Fruit fly (Drosophila melanogaster) whole organism, embryonic: Measurements from ENCODE around the gene CG14221.

Source experiments
- BEAF-32 ChIP-seq: fragments of 200-800 bp; sonication (Bioruptor generic); optimal IDR thresholded peaks from 3 replicates; lab custom pipeline; 2017; ENCODE audit warnings: missing biosample characterization, missing genetic modification characterization, mild to moderate bottlenecking, moderate library complexity, missing genetic modification reagents
- Bdp1 ChIP-seq: fragments of 200-800 bp; sonication (Bioruptor generic); optimal IDR thresholded peaks from 3 replicates; lab custom pipeline; 2016; ENCODE audit warnings: missing biosample characterization, missing genetic modification characterization
- CG10462 ChIP-seq: fragments of 200-800 bp; sonication (Bioruptor generic); optimal IDR thresholded peaks from 2 replicates; lab custom pipeline; 2016; ENCODE audit warnings: missing biosample characterization, missing genetic modification characterization
- CG12071 ChIP-seq: fragments of 200-800 bp; sonication (Bioruptor generic); optimal IDR thresholded peaks from 3 replicates; lab custom pipeline; 2018; ENCODE audit warnings: missing biosample characterization, mild to moderate bottlenecking, missing genetic modification characterization
- CG12104 ChIP-seq: fragments of 200-800 bp; sonication (Bioruptor generic); optimal IDR thresholded peaks from 3 replicates; lab custom pipeline; 2016; ENCODE audit warnings: missing biosample characterization, missing genetic modification characterization
- CG12155 ChIP-seq: fragments of 200-800 bp; sonication (Bioruptor generic); optimal IDR thresholded peaks from 3 replicates; lab custom pipeline; 2016; ENCODE audit warnings: missing biosample characterization, missing genetic modification characterization
- CG13775 ChIP-seq: fragments of 200-800 bp; sonication (Bioruptor generic); optimal IDR thresholded peaks from 3 replicates; lab custom pipeline; 2017; ENCODE audit warnings: missing biosample characterization, mild to moderate bottlenecking, missing genetic modification characterization
- CG15011 ChIP-seq: fragments of 200-800 bp; sonication (Bioruptor generic); optimal IDR thresholded peaks from 3 replicates; lab custom pipeline; 2018; ENCODE audit warnings: missing biosample characterization, mild to moderate bottlenecking, missing genetic modification characterization
- CG15696 ChIP-seq: fragments of 200-800 bp; sonication (Bioruptor generic); optimal IDR thresholded peaks from 2 replicates; lab custom pipeline; 2019; ENCODE audit warnings: missing biosample characterization, mild to moderate bottlenecking, missing genetic modification characterization, moderate library complexity
- CG16779 ChIP-seq: fragments of 200-800 bp; sonication (Bioruptor generic); IDR thresholded peaks from 2 replicates; pipeline ENCODE4 v1.3.6; 2022; ENCODE audit warnings: missing biosample characterization, missing genetic modification characterization
- CG17612 ChIP-seq: fragments of 200-800 bp; sonication (Bioruptor generic); IDR thresholded peaks from 2 replicates; pipeline ENCODE4 v1.3.6; 2022; ENCODE audit warnings: missing biosample characterization, missing genetic modification characterization
- CG18262 ChIP-seq: fragments of 200-800 bp; optimal IDR thresholded peaks from 3 replicates; lab custom pipeline; 2019; ENCODE audit warnings: missing biosample characterization, mild to moderate bottlenecking, missing genetic modification characterization, moderate library complexity
- CG1832 ChIP-seq: fragments of 200-800 bp; sonication (Bioruptor generic); optimal IDR thresholded peaks from 2 replicates; lab custom pipeline; 2017; ENCODE audit warnings: missing biosample characterization, mild to moderate bottlenecking, missing genetic modification characterization, inconsistent platforms
- CG4854 ChIP-seq: fragments of 200-800 bp; sonication (Bioruptor generic); optimal IDR thresholded peaks from 2 replicates; lab custom pipeline; 2016; ENCODE audit warnings: missing biosample characterization, missing genetic modification characterization, inconsistent platforms
- CG5245 ChIP-seq: fragments of 200-800 bp; sonication (Bioruptor generic); optimal IDR thresholded peaks from 3 replicates; lab custom pipeline; 2016; ENCODE audit warnings: missing biosample characterization, missing genetic modification characterization
- CG6254 ChIP-seq: fragments of 200-800 bp; sonication (Bioruptor generic); optimal IDR thresholded peaks from 3 replicates; lab custom pipeline; 2017; ENCODE audit warnings: mild to moderate bottlenecking, missing biosample characterization, missing genetic modification reagents, missing genetic modification characterization
- CG6813 ChIP-seq: fragments of 200-800 bp; sonication (Bioruptor generic); optimal IDR thresholded peaks from 2 replicates; lab custom pipeline; 2017; ENCODE audit warnings: missing biosample characterization, missing genetic modification characterization, mild to moderate bottlenecking, moderate library complexity, missing genetic modification reagents
- CG7963 ChIP-seq: fragments of 200-800 bp; sonication (Bioruptor generic); IDR thresholded peaks from 3 replicates; pipeline ENCODE4 v1.3.6; 2022; ENCODE audit warnings: missing biosample characterization, missing genetic modification characterization; ENCODE audit not compliant: partially characterized antibody
- CG7987 ChIP-seq: fragments of 200-800 bp; sonication (Bioruptor generic); optimal IDR thresholded peaks from 2 replicates; lab custom pipeline; 2018; ENCODE audit warnings: missing biosample characterization, mild to moderate bottlenecking, missing genetic modification characterization, moderate library complexity
- CG8924 ChIP-seq: fragments of 200-800 bp; optimal IDR thresholded peaks from 3 replicates; lab custom pipeline; 2019; ENCODE audit warnings: missing biosample characterization, mild to moderate bottlenecking, missing genetic modification characterization, moderate library complexity
- CkIIα-i1 ChIP-seq: fragments of 200-800 bp; sonication (Bioruptor generic); IDR thresholded peaks from 2 replicates; pipeline ENCODE4 v1.3.6; 2022; ENCODE audit warnings: missing biosample characterization, missing genetic modification characterization
- Deaf1 ChIP-seq: fragments of 200-800 bp; optimal IDR thresholded peaks from 3 replicates; lab custom pipeline; 2019; ENCODE audit warnings: missing biosample characterization, mild to moderate bottlenecking, missing genetic modification characterization, moderate library complexity
- Fer1 ChIP-seq: fragments of 200-800 bp; sonication (Bioruptor generic); optimal IDR thresholded peaks from 2 replicates; lab custom pipeline; 2017; ENCODE audit warnings: missing biosample characterization, mild to moderate bottlenecking, missing genetic modification characterization
- HLH3B ChIP-seq: fragments of 200-800 bp; sonication (Bioruptor generic); IDR thresholded peaks from 2 replicates; pipeline ENCODE4 v1.3.6; 2022; ENCODE audit warnings: missing biosample characterization, missing genetic modification characterization
- Jarid2 ChIP-seq: fragments of 200-800 bp; sonication (Bioruptor generic); optimal IDR thresholded peaks from 3 replicates; lab custom pipeline; 2017; ENCODE audit warnings: mild to moderate bottlenecking, missing biosample characterization, missing genetic modification reagents, missing genetic modification characterization
- Max ChIP-seq: fragments of 200-800 bp; sonication (Bioruptor generic); optimal IDR thresholded peaks from 2 replicates; lab custom pipeline; 2016; ENCODE audit warnings: missing biosample characterization, mild to moderate bottlenecking, missing genetic modification characterization
- Meics ChIP-seq: fragments of 200-800 bp; sonication (Bioruptor generic); optimal IDR thresholded peaks from 2 replicates; lab custom pipeline; 2017; ENCODE audit warnings: missing biosample characterization, mild to moderate bottlenecking, missing genetic modification characterization
- NFAT ChIP-seq: fragments of 200-800 bp; sonication (Bioruptor generic); IDR thresholded peaks from 2 replicates; pipeline ENCODE4 v1.3.6; 2022; ENCODE audit warnings: missing biosample characterization, missing genetic modification characterization
- Opbp ChIP-seq: fragments of 200-800 bp; sonication (Bioruptor generic); IDR thresholded peaks from 3 replicates; pipeline ENCODE4 v1.3.6; 2022; ENCODE audit warnings: missing biosample characterization, missing genetic modification characterization; ENCODE audit not compliant: partially characterized antibody
- Pdp1 ChIP-seq, 2 experiments: fragments of 200-800 bp; sonication (Bioruptor generic); optimal IDR thresholded peaks; 3 replicates each; lab custom pipeline; 2016; ENCODE audit warnings: missing biosample characterization in 2 of 2, missing genetic modification characterization in 2 of 2, mild to moderate bottlenecking in 1 of 2, moderate library complexity in 1 of 2
- Scr ChIP-seq: fragments of 200-800 bp; sonication (Bioruptor generic); IDR thresholded peaks from 2 replicates; pipeline ENCODE4 v1.3.6; 2022; ENCODE audit warnings: missing biosample characterization, missing genetic modification characterization; ENCODE audit not compliant: partially characterized antibody
- Sry-β ChIP-seq: fragments of 200-800 bp; sonication (Bioruptor generic); optimal IDR thresholded peaks from 2 replicates; lab custom pipeline; 2018; ENCODE audit warnings: missing biosample characterization, mild to moderate bottlenecking, missing genetic modification characterization, moderate library complexity
- Vsx1 ChIP-seq: fragments of 200-800 bp; sonication (Bioruptor generic); optimal IDR thresholded peaks from 2 replicates; lab custom pipeline; 2017; ENCODE audit warnings: missing biosample characterization, mild to moderate bottlenecking, missing genetic modification characterization, missing genetic modification reagents
- bowl ChIP-seq: fragments of 200-800 bp; sonication (Bioruptor generic); IDR thresholded peaks from 2 replicates; pipeline ENCODE4 v1.3.6; 2022; ENCODE audit warnings: missing biosample characterization, missing genetic modification characterization
- cad ChIP-seq: fragments of >200 bp; optimal IDR thresholded peaks from 2 replicates; lab custom pipeline; 2017; ENCODE audit warnings: missing biosample characterization, missing genetic modification characterization
- chm ChIP-seq: fragments of 200-800 bp; sonication (Bioruptor generic); IDR thresholded peaks from 2 replicates; pipeline ENCODE4 v1.3.6; 2022; ENCODE audit warnings: missing biosample characterization, missing genetic modification characterization
- chn ChIP-seq: fragments of 200-800 bp; sonication (Bioruptor generic); optimal IDR thresholded peaks from 2 replicates; lab custom pipeline; 2016; ENCODE audit warnings: missing biosample characterization, missing genetic modification characterization
- ci ChIP-seq: fragments of 200-800 bp; sonication (Bioruptor generic); IDR thresholded peaks from 3 replicates; pipeline ENCODE4 v1.3.6; 2022; ENCODE audit warnings: missing biosample characterization, missing genetic modification characterization
- corto ChIP-seq: fragments of 200-800 bp; sonication (Bioruptor generic); optimal IDR thresholded peaks from 2 replicates; lab custom pipeline; 2016; ENCODE audit warnings: missing biosample characterization, mild to moderate bottlenecking, missing genetic modification characterization, moderate library complexity
- dysf ChIP-seq: fragments of 200-800 bp; sonication (Bioruptor generic); IDR thresholded peaks from 3 replicates; pipeline ENCODE4 v1.3.6; 2022; ENCODE audit warnings: missing biosample characterization, missing genetic modification characterization
- fd96Cb ChIP-seq: fragments of 200-800 bp; sonication (Bioruptor generic); optimal IDR thresholded peaks from 2 replicates; lab custom pipeline; 2018; ENCODE audit warnings: missing biosample characterization, mild to moderate bottlenecking, missing genetic modification characterization, moderate library complexity
- gce ChIP-seq: fragments of 200-800 bp; sonication (Bioruptor generic); IDR thresholded peaks from 3 replicates; pipeline ENCODE4 v1.3.6; 2022; ENCODE audit warnings: missing biosample characterization, missing genetic modification characterization
- gro ChIP-seq: fragments of 200-800 bp; sonication (Bioruptor generic); optimal IDR thresholded peaks from 2 replicates; lab custom pipeline; 2016; ENCODE audit warnings: missing biosample characterization, missing genetic modification characterization
- hbn ChIP-seq: fragments of 200-800 bp; sonication (Bioruptor generic); IDR thresholded peaks from 2 replicates; pipeline ENCODE4 v1.3.6; 2022; ENCODE audit warnings: missing biosample characterization, missing genetic modification characterization; ENCODE audit not compliant: partially characterized antibody
- pfk ChIP-seq: fragments of 200-800 bp; sonication (Bioruptor generic); optimal IDR thresholded peaks from 2 replicates; lab custom pipeline; 2018; ENCODE audit warnings: missing biosample characterization, mild to moderate bottlenecking, missing genetic modification characterization, moderate library complexity
- seq ChIP-seq: fragments of 200-800 bp; sonication (Bioruptor generic); IDR thresholded peaks from 2 replicates; pipeline ENCODE4 v1.3.6; 2022; ENCODE audit warnings: missing biosample characterization, missing genetic modification characterization
- tap ChIP-seq: fragments of 200-800 bp; optimal IDR thresholded peaks from 3 replicates; lab custom pipeline; 2019; ENCODE audit warnings: missing biosample characterization, mild to moderate bottlenecking, missing genetic modification characterization, moderate library complexity
- tgo ChIP-seq: fragments of 200-800 bp; sonication (Bioruptor generic); IDR thresholded peaks from 3 replicates; pipeline ENCODE4 v1.3.6; 2022; ENCODE audit warnings: missing biosample characterization, missing genetic modification characterization
- tin ChIP-seq: fragments of 200-800 bp; sonication (Bioruptor generic); optimal IDR thresholded peaks from 3 replicates; lab custom pipeline; 2016; ENCODE audit warnings: missing biosample characterization, missing genetic modification characterization
- wdn ChIP-seq: fragments of 200-800 bp; sonication (Bioruptor generic); IDR thresholded peaks from 2 replicates; pipeline ENCODE4 v1.3.6; 2022; ENCODE audit warnings: missing biosample characterization, missing genetic modification characterization

CG14221 gene

DNA sequence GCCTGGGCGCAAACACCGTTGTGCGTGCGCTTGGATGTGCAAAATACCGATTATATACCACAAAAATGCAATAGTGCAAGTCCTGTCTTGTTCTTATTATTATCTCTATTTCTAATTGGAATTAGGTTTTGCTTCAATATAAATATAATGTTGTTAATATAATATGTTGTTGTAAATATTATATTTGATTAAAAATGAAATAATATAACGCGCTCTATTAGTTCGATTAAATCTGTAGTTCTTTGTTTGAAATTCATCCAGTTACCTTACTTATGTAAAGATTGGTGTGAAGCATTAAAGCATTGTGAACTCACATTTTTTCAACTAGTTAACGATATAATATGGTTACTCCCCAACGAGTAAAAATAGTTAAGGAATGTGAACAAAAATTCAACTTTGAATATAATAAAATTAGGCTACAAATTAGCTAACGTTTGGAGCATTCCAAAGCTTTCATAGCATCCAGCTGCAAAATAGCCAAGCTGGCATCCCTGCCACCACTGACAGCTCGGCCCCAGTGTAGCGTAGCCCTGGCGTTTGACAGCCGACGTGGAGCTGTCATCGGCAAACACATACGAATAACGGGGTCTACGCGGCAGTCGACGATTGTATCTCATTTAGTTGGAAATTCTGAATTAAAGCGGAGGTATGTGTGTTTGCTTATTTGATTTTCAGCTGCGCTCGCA, 21.9 kb upstream of the CG14221 start, which contains the start of the genes CG12237 and Sec61gamma (continued):
- peak; percentile 5 for TF ChIP-seq CG13775 (GFP tag; lab: Kevin White, UChicago)
- no peak for TF ChIP-seq tgo
- TF ChIP-seq NFAT (GFP tag; lab: Robert Waterston, UW), result no peak
- no peak for TF ChIP-seq CkIIα-i1 (GFP tag; lab: Robert Waterston, UW)
- TF ChIP-seq CG4854 (GFP tag; lab: Kevin White, UChicago), result no peak
- no peak for TF ChIP-seq chn (GFP tag; lab: Kevin White, UChicago)
- TF ChIP-seq CG17612 (GFP tag; lab: Robert Waterston, UW), result no peak
- no peak for TF ChIP-seq CG12071 (GFP tag; lab: Kevin White, UChicago)
- peak; percentile 34 for TF ChIP-seq Max
- no peak for TF ChIP-seq CG6254 (GFP tag; lab: Kevin White, UChicago)
- no peak for TF ChIP-seq CG8924 (tag; lab: Kevin White, UChicago)
- TF ChIP-seq HLH3B (GFP tag; lab: Robert Waterston, UW), result no peak
- TF ChIP-seq Deaf1 (tag; lab: Kevin White, UChicago), result peak; percentile 91
- no peak for TF ChIP-seq CG6813
- TF ChIP-seq CG16779 (GFP tag; lab: Robert Waterston, UW), result no peak
- TF ChIP-seq Bdp1 (GFP tag; lab: Kevin White, UChicago), result no peak
- peak; percentile 13 for TF ChIP-seq pfk (GFP tag; lab: Kevin White, UChicago)
- TF ChIP-seq cad (GFP tag; lab: Kevin White, UChicago), result no peak
- TF ChIP-seq BEAF-32 (GFP tag; lab: Kevin White, UChicago), result peak; percentile 44
- TF ChIP-seq bowl (GFP tag; lab: Robert Waterston, UW), result no peak
- no peak for TF ChIP-seq tap (tag; lab: Kevin White, UChicago)
- TF ChIP-seq CG12104, result no peak
- 0 out of 3 replicates have a peak, but pooled peaks have one; percentile 50 for TF ChIP-seq dysf (GFP tag; lab: Robert Waterston, UW)
- no peak for TF ChIP-seq seq (GFP tag; lab: Robert Waterston, UW)
- TF ChIP-seq Pdp1 (GFP tag; optimal IDR thresholded peaks at IDR 0.05; lab: Kevin White, UChicago), result peak in 1 of 2 experiments; percentile 38
- no peak; the same call in 2 of the 3 replicates for TF ChIP-seq Opbp
- no peak for TF ChIP-seq Jarid2 (GFP tag; lab: Kevin White, UChicago)
- TF ChIP-seq Scr, result no peak
- no peak for TF ChIP-seq CG1832 (GFP tag; lab: Kevin White, UChicago)
- peak; percentile 74 for TF ChIP-seq ci (GFP tag; lab: Robert Waterston, UW)
- TF ChIP-seq CG10462 (GFP tag; lab: Kevin White, UChicago), result peak; percentile 12
- TF ChIP-seq CG15696 (tag; lab: Kevin White, UChicago), result no peak
- no peak for TF ChIP-seq corto
- no peak for TF ChIP-seq wdn
- no peak for TF ChIP-seq CG18262 (tag; lab: Kevin White, UChicago)
- no peak for TF ChIP-seq CG5245 (GFP tag; lab: Kevin White, UChicago)
- TF ChIP-seq Sry-β (GFP tag; lab: Kevin White, UChicago), result peak; percentile 96
- no peak for TF ChIP-seq CG12155
- peak; percentile 64 for TF ChIP-seq CG7987
- peak; percentile 26 for TF ChIP-seq gro
- TF ChIP-seq CG15011 (GFP tag; lab: Kevin White, UChicago), result no peak
- TF ChIP-seq chm (GFP tag; lab: Robert Waterston, UW), result peak; percentile 41; the same call in 1 of the 2 replicates
- TF ChIP-seq gce, result no peak
- TF ChIP-seq tin (GFP tag; lab: Kevin White, UChicago), result no peak
- TF ChIP-seq CG7963 (GFP tag; lab: Robert Waterston, UW), result no peak
- no peak for TF ChIP-seq hbn
- TF ChIP-seq fd96Cb, result no peak
- TF ChIP-seq Meics (GFP tag; lab: Kevin White, UChicago), result peak; percentile 49
- no peak for TF ChIP-seq Vsx1 (GFP tag; lab: Kevin White, UChicago)
- no peak for TF ChIP-seq Fer1 (GFP tag; lab: Kevin White, UChicago)
